Worm (Caenorhabditis elegans) whole organism, young adult: ENCODE measurements around the gene F16B12.6.

Experiments used
- B0261.1 ChIP-seq: sonication (generic microtip); optimal IDR thresholded peaks from 2 replicates; lab custom pipeline; 2016; ENCODE audit warnings: mild to moderate bottlenecking, missing genetic modification characterization, moderate library complexity, missing compliant biosample characterization
- B0336.3 ChIP-seq: fragments of 200-800 bp; sonication (Bioruptor generic); IDR thresholded peaks from 2 replicates; pipeline ENCODE4 v1.3.6; 2022; ENCODE audit warnings: missing genetic modification characterization, missing compliant biosample characterization
- C06A6.2 ChIP-seq: fragments of 200-800 bp; sonication (Bioruptor generic); conservative IDR thresholded peaks from 2 replicates; pipeline ENCODE4 v1.3.6; 2022; ENCODE audit warnings: missing genetic modification characterization, missing compliant biosample characterization
- D2030.7 ChIP-seq: fragments of 200-800 bp; sonication (Bioruptor generic); IDR thresholded peaks from 2 replicates; pipeline ENCODE4 v1.3.6; 2022; ENCODE audit warnings: missing genetic modification reagents, missing genetic modification characterization, missing compliant biosample characterization
- F10E7.11 ChIP-seq: sonication (generic microtip); optimal IDR thresholded peaks from 2 replicates; lab custom pipeline; 2017; ENCODE audit warnings: mild to moderate bottlenecking, missing genetic modification characterization, moderate library complexity, missing compliant biosample characterization
- F33H1.4 ChIP-seq: fragments of 200-800 bp; sonication (Bioruptor generic); IDR thresholded peaks from 2 replicates; pipeline ENCODE4 v1.3.6; 2022; ENCODE audit warnings: missing genetic modification reagents, missing genetic modification characterization, missing compliant biosample characterization
- F39B2.1 ChIP-seq: fragments of 200-800 bp; sonication (Bioruptor generic); IDR thresholded peaks from 2 replicates; pipeline ENCODE4 v1.3.6; 2022; ENCODE audit warnings: missing genetic modification reagents, missing genetic modification characterization, missing compliant biosample characterization
- F52B5.7 ChIP-seq: sonication (generic microtip); optimal IDR thresholded peaks from 2 replicates; lab custom pipeline; 2016; ENCODE audit warnings: mild to moderate bottlenecking, missing genetic modification characterization, missing compliant biosample characterization
- F55B11.4 ChIP-seq: sonication (generic microtip); optimal IDR thresholded peaks from 2 replicates; lab custom pipeline; 2016; ENCODE audit warnings: missing compliant biosample characterization, missing genetic modification characterization, borderline replicate concordance; ENCODE audit not compliant: insufficient read depth
- F57C9.4 ChIP-seq: sonication (generic microtip); optimal IDR thresholded peaks from 2 replicates; lab custom pipeline; 2017; ENCODE audit warnings: mild to moderate bottlenecking, missing genetic modification characterization, missing compliant biosample characterization
- K11D2.4 ChIP-seq: fragments of 200-800 bp; sonication (Bioruptor generic); IDR thresholded peaks from 2 replicates; pipeline ENCODE4 v1.3.6; 2022; ENCODE audit warnings: missing genetic modification reagents, missing genetic modification characterization, missing compliant biosample characterization
- K12H6.12 ChIP-seq: fragments of 200-800 bp; sonication (Bioruptor generic); optimal IDR thresholded peaks from 2 replicates; lab custom pipeline; 2018; ENCODE audit warnings: mild to moderate bottlenecking, missing genetic modification characterization, missing compliant biosample characterization
- Y67H2A.10 ChIP-seq: fragments of 200-800 bp; sonication (Bioruptor generic); conservative IDR thresholded peaks from 2 replicates; pipeline ENCODE4 v1.3.6; 2022; ENCODE audit warnings: missing genetic modification reagents, missing genetic modification characterization, missing compliant biosample characterization
- ZK185.1 ChIP-seq: sonication (generic microtip); optimal IDR thresholded peaks from 2 replicates; lab custom pipeline; 2016; ENCODE audit warnings: mild to moderate bottlenecking, missing genetic modification characterization, missing compliant biosample characterization; ENCODE audit not compliant: poor library complexity, severe bottlenecking
- aptf-2 ChIP-seq: fragments of 200-800 bp; sonication (Bioruptor generic); conservative IDR thresholded peaks from 2 replicates; pipeline ENCODE4 v1.3.6; 2022; ENCODE audit warnings: missing genetic modification reagents, missing genetic modification characterization, missing compliant biosample characterization
- aptf-3 ChIP-seq: fragments of 200-800 bp; sonication (Bioruptor generic); IDR thresholded peaks from 2 replicates; pipeline ENCODE4 v1.3.6; 2022; ENCODE audit warnings: missing genetic modification characterization, missing compliant biosample characterization
- athp-1 ChIP-seq: sonication (generic microtip); optimal IDR thresholded peaks from 2 replicates; lab custom pipeline; 2017; ENCODE audit warnings: mild to moderate bottlenecking, missing genetic modification characterization, missing compliant biosample characterization
- bed-1 ChIP-seq: fragments of 200-800 bp; sonication (Bioruptor generic); IDR thresholded peaks from 2 replicates; pipeline ENCODE4 v1.3.6; 2022; ENCODE audit warnings: missing genetic modification reagents, missing genetic modification characterization, missing compliant biosample characterization
- bed-2 ChIP-seq: fragments of 200-800 bp; sonication (Bioruptor generic); IDR thresholded peaks from 2 replicates; pipeline ENCODE4 v1.3.6; 2022; ENCODE audit warnings: missing genetic modification reagents, missing genetic modification characterization, missing compliant biosample characterization
- ceh-40 ChIP-seq: fragments of 200-800 bp; sonication (Bioruptor generic); IDR thresholded peaks from 2 replicates; pipeline ENCODE4 v1.3.6; 2022; ENCODE audit warnings: missing genetic modification characterization, missing compliant biosample characterization
- ceh-79 ChIP-seq: sonication (generic microtip); optimal IDR thresholded peaks from 2 replicates; lab custom pipeline; 2017; ENCODE audit warnings: mild to moderate bottlenecking, missing genetic modification characterization, missing compliant biosample characterization
- dpff-1 ChIP-seq: sonication (generic microtip); optimal IDR thresholded peaks from 2 replicates; lab custom pipeline; 2017; ENCODE audit warnings: mild to moderate bottlenecking, missing genetic modification characterization, missing compliant biosample characterization
- egl-18 ChIP-seq: fragments of 200-800 bp; sonication (Bioruptor generic); IDR thresholded peaks from 2 replicates; pipeline ENCODE4 v1.3.6; 2022; ENCODE audit warnings: missing genetic modification reagents, missing genetic modification characterization, missing compliant biosample characterization
- hlh-26 ChIP-seq: fragments of 200-800 bp; sonication (Bioruptor generic); conservative IDR thresholded peaks from 2 replicates; pipeline ENCODE4 v1.3.6; 2022; ENCODE audit warnings: missing genetic modification reagents, missing genetic modification characterization, missing compliant biosample characterization
- lin-26 ChIP-seq: fragments of 200-800 bp; sonication (Bioruptor generic); IDR thresholded peaks from 2 replicates; pipeline ENCODE4 v1.3.6; 2022; ENCODE audit warnings: missing genetic modification reagents, missing genetic modification characterization, missing compliant biosample characterization
- lsy-27 ChIP-seq: sonication (generic microtip); optimal IDR thresholded peaks from 2 replicates; lab custom pipeline; 2017; ENCODE audit warnings: missing genetic modification characterization, mild to moderate bottlenecking, missing compliant biosample characterization, antibody characterized with exemption, missing genotype, borderline replicate concordance; ENCODE audit not compliant: insufficient read depth
- madf-3 ChIP-seq: fragments of 200-800 bp; sonication (Bioruptor generic); IDR thresholded peaks from 2 replicates; pipeline ENCODE4 v1.3.6; 2022; ENCODE audit warnings: missing genetic modification reagents, missing genetic modification characterization, missing compliant biosample characterization
- mcd-1 ChIP-seq: fragments of 200-800 bp; sonication (Bioruptor generic); IDR thresholded peaks from 2 replicates; pipeline ENCODE4 v1.3.6; 2022; ENCODE audit warnings: missing genetic modification reagents, missing genetic modification characterization, missing compliant biosample characterization
- nfyb-1 ChIP-seq: fragments of 200-800 bp; sonication (Bioruptor generic); IDR thresholded peaks from 2 replicates; pipeline ENCODE4 v1.3.6; 2022; ENCODE audit warnings: missing genetic modification reagents, missing genetic modification characterization, missing compliant biosample characterization
- pbrm-1 ChIP-seq: fragments of 200-800 bp; sonication (Bioruptor generic); IDR thresholded peaks from 2 replicates; pipeline ENCODE4 v1.3.6; 2022; ENCODE audit warnings: missing genetic modification reagents, missing genetic modification characterization, missing compliant biosample characterization
- tbx-9 ChIP-seq: sonication (generic microtip); optimal IDR thresholded peaks from 2 replicates; lab custom pipeline; 2016; ENCODE audit warnings: borderline replicate concordance, missing genetic modification characterization, inconsistent platforms, missing compliant biosample characterization
- unc-130 ChIP-seq: sonication (generic microtip); optimal IDR thresholded peaks from 2 replicates; lab custom pipeline; 2016; ENCODE audit warnings: missing genetic modification reagents, missing genetic modification characterization, missing compliant biosample characterization
- xnd-1 ChIP-seq: sonication (generic microtip); optimal IDR thresholded peaks from 2 replicates; lab custom pipeline; 2016; ENCODE audit warnings: missing genotype, missing genetic modification reagents, missing genetic modification characterization, missing compliant biosample characterization
- zfh-2 ChIP-seq: fragments of 200-800 bp; sonication (Bioruptor generic); conservative IDR thresholded peaks from 2 replicates; pipeline ENCODE4 v1.3.6; 2022; ENCODE audit warnings: missing genetic modification reagents, missing genetic modification characterization, missing compliant biosample characterization
- zim-3 ChIP-seq: sonication (generic microtip); optimal IDR thresholded peaks from 2 replicates; lab custom pipeline; 2017; ENCODE audit warnings: mild to moderate bottlenecking, missing genetic modification characterization, moderate library complexity, missing compliant biosample characterization
- ztf-22 ChIP-seq: fragments of 200-800 bp; sonication (Bioruptor generic); optimal IDR thresholded peaks from 2 replicates; lab custom pipeline; 2018; ENCODE audit warnings: mild to moderate bottlenecking, missing genetic modification characterization, moderate library complexity, missing compliant biosample characterization
- ztf-26 ChIP-seq: sonication (generic microtip); optimal IDR thresholded peaks from 2 replicates; lab custom pipeline; 2017; ENCODE audit warnings: missing genetic modification characterization, missing compliant biosample characterization
- ztf-6 ChIP-seq: fragments of 200-800 bp; sonication (Bioruptor generic); IDR thresholded peaks from 2 replicates; pipeline ENCODE4 v1.3.6; 2022; ENCODE audit warnings: missing genetic modification reagents, missing genetic modification characterization, missing compliant biosample characterization

The F16B12.6 gene

DNA sequence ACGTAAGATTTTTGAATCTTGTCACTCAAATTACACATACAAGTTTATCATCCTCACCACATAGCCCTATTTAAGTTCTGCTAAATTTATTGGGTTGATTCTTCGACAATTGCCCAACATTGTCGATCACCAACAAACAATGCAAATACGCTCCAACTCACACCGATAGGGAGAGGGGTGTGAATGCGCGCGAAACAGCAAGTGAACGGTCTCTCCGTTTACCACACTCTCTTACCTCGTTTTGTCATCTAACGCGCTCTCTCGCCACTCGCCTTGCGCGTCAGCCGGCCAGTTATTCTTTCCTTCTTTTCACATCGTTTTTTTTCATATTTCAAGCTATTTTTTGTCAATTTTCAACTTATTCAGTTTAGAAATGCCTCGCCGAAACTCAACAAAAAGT, at the start of gene F16B12.6 (continued):
- TF ChIP-seq nfyb-1 (GFP tag; lab: Robert Waterston, UW) (no peak), lsy-27 (no peak), lin-26 (GFP tag; lab: Robert Waterston, UW) (no peak), unc-130 (GFP tag; lab: Kevin White, UChicago) (no peak), pbrm-1 (peak; percentile 56; the same call in 1 of the 2 replicates), ztf-22 (no peak), K11D2.4 (GFP tag; lab: Robert Waterston, UW) (no peak), madf-3 (GFP tag; lab: Robert Waterston, UW) (no peak), ztf-26 (tag; lab: Kevin White, UChicago) (peak; percentile 16), B0261.1 (tag; lab: Kevin White, UChicago) (no peak), ceh-79 (tag; lab: Kevin White, UChicago) (no peak), ceh-40 (no peak), mcd-1 (peak; percentile 90), bed-1 (GFP tag; lab: Robert Waterston, UW) (no peak), bed-2 (no peak), aptf-3 (GFP tag; lab: Robert Waterston, UW) (no peak), K12H6.12 (tag; lab: Kevin White, UChicago) (peak; percentile 71), egl-18 (GFP tag; lab: Robert Waterston, UW) (0 out of 2 replicates have a peak, but pooled peaks have one; percentile 67), zim-3 (tag; lab: Kevin White, UChicago) (no peak), F57C9.4 (tag; lab: Kevin White, UChicago) (no peak), aptf-2 (GFP tag; lab: Robert Waterston, UW) (no peak), C06A6.2 (GFP tag; lab: Robert Waterston, UW) (no peak), D2030.7 (GFP tag; lab: Robert Waterston, UW) (no peak), ZK185.1 (no peak), B0336.3 (GFP tag; lab: Robert Waterston, UW) (no peak), xnd-1 (tag; lab: Kevin White, UChicago) (no peak), F39B2.1 (GFP tag; lab: Robert Waterston, UW) (no peak), hlh-26 (no peak), tbx-9 (no peak)

DNA sequence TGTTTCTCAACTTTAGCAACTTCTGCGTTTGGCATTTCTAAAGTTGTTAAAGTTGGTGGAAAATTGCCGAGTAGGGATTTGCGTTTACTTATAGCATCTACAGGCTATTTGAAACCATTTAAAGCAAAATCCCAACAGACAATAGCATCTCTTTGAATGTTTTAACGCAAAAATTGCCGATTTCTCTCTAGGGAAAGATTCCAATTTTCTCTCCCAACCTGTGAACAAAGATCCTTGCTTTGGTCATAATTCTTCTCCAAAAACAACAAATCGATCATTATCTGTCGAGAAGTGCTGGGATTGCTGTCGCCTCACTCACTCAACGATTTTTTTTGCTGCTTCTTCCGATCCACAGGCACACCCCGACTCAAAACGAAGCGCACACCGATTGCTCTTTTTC, 48.4 kb upstream of the F16B12.6 start:
- TF ChIP-seq Y67H2A.10 (GFP tag; lab: Robert Waterston, UW) (no peak), athp-1 (tag; lab: Kevin White, UChicago) (no peak), ztf-6 (GFP tag; lab: Robert Waterston, UW) (no peak)

DNA sequence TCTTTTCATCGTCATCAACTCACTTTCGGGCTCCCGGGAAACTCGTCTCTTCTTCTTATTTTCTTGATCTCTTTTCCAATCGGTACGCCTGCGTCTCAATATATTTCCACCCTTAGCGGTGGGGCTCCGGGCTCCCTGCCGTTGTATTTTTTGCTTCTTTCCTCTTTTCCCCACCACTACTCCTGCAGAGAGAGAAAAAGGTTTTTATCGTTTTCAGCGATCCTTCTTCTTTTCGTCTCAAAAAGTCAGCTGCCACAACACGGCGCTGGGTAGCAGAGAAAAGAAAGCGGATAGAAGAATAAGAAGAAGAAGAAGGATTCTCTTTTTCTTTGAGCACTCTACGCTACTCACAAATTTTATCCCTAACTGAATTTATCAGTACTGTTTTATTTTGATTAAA, 47.3 kb upstream of the F16B12.6 start:
- TF ChIP-seq F10E7.11 (tag; lab: Kevin White, UChicago) (no peak), zfh-2 (peak; percentile 41; the same call in 1 of the 2 replicates), F52B5.7 (no peak), F55B11.4 (tag; lab: Kevin White, UChicago) (no peak)

DNA sequence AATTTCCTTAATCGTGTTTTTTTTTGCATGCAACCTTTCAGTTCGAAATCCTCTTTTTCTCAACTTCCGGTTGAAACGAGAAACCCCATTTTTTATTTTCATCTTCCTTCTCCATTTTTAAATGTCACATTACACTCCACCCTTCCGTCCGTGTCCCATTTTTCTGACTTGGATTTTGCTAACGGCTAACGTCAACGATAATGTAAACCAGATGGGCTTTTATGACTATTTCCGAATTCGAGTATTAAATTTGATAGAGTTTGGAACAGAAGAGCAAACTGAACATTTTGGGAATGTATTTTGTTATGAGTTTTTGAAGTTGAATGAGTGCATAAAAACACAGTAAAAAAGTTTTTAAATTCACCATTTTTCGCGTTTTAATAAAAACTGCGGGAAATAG, 46.4 kb upstream of the F16B12.6 start:
- TF ChIP-seq aptf-2 (GFP tag; lab: Robert Waterston, UW) (no peak), F10E7.11 (tag; lab: Kevin White, UChicago) (no peak), ztf-26 (tag; lab: Kevin White, UChicago) (no peak), F33H1.4 (no peak), dpff-1 (tag; lab: Kevin White, UChicago) (no peak), K11D2.4 (GFP tag; lab: Robert Waterston, UW) (no peak)
